Worm (Caenorhabditis elegans) whole organism, mixed stage, embryonic: ENCODE data around the gene F41E6.12.

Experiments used
- cnd-1 ChIP-seq: fragments of 200-800 bp; sonication (Bioruptor generic); optimal IDR thresholded peaks from 2 replicates; lab custom pipeline; 2018; ENCODE audit warnings: mild to moderate bottlenecking, missing genetic modification characterization, missing compliant biosample characterization
- drap-1 ChIP-seq: fragments of 200-800 bp; sonication (Bioruptor generic); optimal IDR thresholded peaks from 3 replicates; lab custom pipeline; 2018; ENCODE audit warnings: mild to moderate bottlenecking, missing genetic modification characterization, missing compliant biosample characterization
- lsy-2 ChIP-seq: fragments of 150-350 bp; optimal IDR thresholded peaks from 2 replicates; lab custom pipeline; 2014; ENCODE audit warnings: missing biosample characterization, missing genetic modification characterization
- mep-1 ChIP-seq: fragments of 150-350 bp; optimal IDR thresholded peaks from 2 replicates; lab custom pipeline; 2017; ENCODE audit warnings: missing biosample characterization, missing genetic modification reagents, missing genetic modification characterization, inconsistent platforms
- mls-2 ChIP-seq: sonication (generic microtip); optimal IDR thresholded peaks from 2 replicates; lab custom pipeline; 2016; ENCODE audit warnings: mild to moderate bottlenecking, missing genetic modification characterization, moderate library complexity, missing compliant biosample characterization
- nhr-237 ChIP-seq: fragments of 150-350 bp; optimal IDR thresholded peaks from 2 replicates; lab custom pipeline; 2014; ENCODE audit warnings: missing biosample characterization, missing genetic modification characterization
- snpc-4 ChIP-seq: fragments of 150-350 bp; optimal IDR thresholded peaks from 2 replicates; lab custom pipeline; 2014; ENCODE audit warnings: missing biosample characterization, missing genetic modification characterization
- unc-120 ChIP-seq: sonication (generic microtip); optimal IDR thresholded peaks from 2 replicates; lab custom pipeline; 2017; ENCODE audit warnings: missing genetic modification characterization, missing compliant biosample characterization; ENCODE audit not compliant: poor library complexity, severe bottlenecking
- unc-39 ChIP-seq: fragments of 150-350 bp; optimal IDR thresholded peaks from 2 replicates; lab custom pipeline; 2014; ENCODE audit warnings: missing biosample characterization, missing genetic modification characterization
- unc-62 ChIP-seq: fragments of 150-350 bp; optimal IDR thresholded peaks from 2 replicates; lab custom pipeline; 2014; ENCODE audit warnings: missing biosample characterization, missing genetic modification reagents, missing genetic modification characterization
- zip-8 ChIP-seq: fragments of 150-350 bp; optimal IDR thresholded peaks from 2 replicates; lab custom pipeline; 2014; ENCODE audit warnings: missing biosample characterization, missing genetic modification characterization

- TF ChIP-seq drap-1 (GFP tag; lab: Kevin White, UChicago) (no peak), snpc-4 (no peak), unc-62 (GFP tag; lab: Kevin White, UChicago) (no peak), nhr-237 (tag; lab: Kevin White, UChicago) (no peak), mls-2 (tag; lab: Kevin White, UChicago) (no peak), lsy-2 (tag; lab: Kevin White, UChicago) (no peak), mep-1 (tag; lab: Kevin White, UChicago) (no peak), unc-120 (tag; lab: Kevin White, UChicago) (no peak), zip-8 (no peak), cnd-1 (tag; lab: Kevin White, UChicago) (no peak), unc-39 (tag; lab: Kevin White, UChicago) (no peak)
These were observed 14.2 kb upstream of the F41E6.12 start, which contains the start of gene asp-13 for ce11 chrV:8643093-8643492.
